Worm (Caenorhabditis elegans) whole organism, late embryonic: Measurements from ENCODE around the gene srx-82.

ENCODE experiments used
- C38D4.7 ChIP-seq: fragments of 200-800 bp; sonication (Bioruptor generic); optimal IDR thresholded peaks from 2 replicates; lab custom pipeline; 2018; ENCODE audit warnings: mild to moderate bottlenecking, missing genetic modification characterization, moderate library complexity, missing compliant biosample characterization
- ahr-1 ChIP-seq: sonication (generic microtip); optimal IDR thresholded peaks from 2 replicates; lab custom pipeline; 2016; ENCODE audit warnings: missing genetic modification characterization, missing compliant biosample characterization
- ama-1 ChIP-seq: fragments of 150-350 bp; optimal IDR thresholded peaks from 2 replicates; lab custom pipeline; 2014
- ceh-30 ChIP-seq: fragments of 150-350 bp; optimal IDR thresholded peaks from 2 replicates; lab custom pipeline; 2014; ENCODE audit warnings: missing biosample characterization, missing genetic modification characterization
- ets-4 ChIP-seq: sonication (generic microtip); optimal IDR thresholded peaks from 2 replicates; lab custom pipeline; 2016; ENCODE audit warnings: missing genetic modification characterization, missing compliant biosample characterization
- fkh-10 ChIP-seq: fragments of 150-350 bp; optimal IDR thresholded peaks from 2 replicates; lab custom pipeline; 2014; ENCODE audit warnings: missing biosample characterization, missing genetic modification reagents, missing genetic modification characterization
- hlh-13 ChIP-seq: fragments of 200-800 bp; sonication (Bioruptor generic); optimal IDR thresholded peaks from 2 replicates; lab custom pipeline; 2018; ENCODE audit warnings: mild to moderate bottlenecking, missing genetic modification characterization, missing compliant biosample characterization
- lim-6 ChIP-seq: sonication (generic microtip); optimal IDR thresholded peaks from 2 replicates; lab custom pipeline; 2016; ENCODE audit warnings: missing genetic modification characterization, missing compliant biosample characterization
- mec-3 ChIP-seq: sonication (generic microtip); optimal IDR thresholded peaks from 2 replicates; lab custom pipeline; 2016; ENCODE audit warnings: borderline replicate concordance, missing genetic modification characterization, missing compliant biosample characterization
- nfya-1 ChIP-seq: sonication (generic microtip); optimal IDR thresholded peaks from 2 replicates; lab custom pipeline; 2017; ENCODE audit warnings: missing genetic modification characterization, mild to moderate bottlenecking, missing compliant biosample characterization, antibody characterized with exemption, moderate library complexity
- nhr-11 ChIP-seq: fragments of 150-350 bp; optimal IDR thresholded peaks from 2 replicates; lab custom pipeline; 2014; ENCODE audit warnings: missing biosample characterization, missing genetic modification characterization
- pha-2 ChIP-seq: sonication (generic microtip); optimal IDR thresholded peaks from 2 replicates; lab custom pipeline; 2017; ENCODE audit warnings: mild to moderate bottlenecking, missing genetic modification characterization, missing compliant biosample characterization
- pqm-1 ChIP-seq: sonication (generic microtip); optimal IDR thresholded peaks from 2 replicates; lab custom pipeline; 2016; ENCODE audit warnings: missing genetic modification characterization, missing compliant biosample characterization
- unc-55 ChIP-seq: sonication (generic microtip); optimal IDR thresholded peaks from 2 replicates; lab custom pipeline; 2017; ENCODE audit warnings: missing biosample characterization, missing genetic modification reagents, missing genetic modification characterization

DNA sequence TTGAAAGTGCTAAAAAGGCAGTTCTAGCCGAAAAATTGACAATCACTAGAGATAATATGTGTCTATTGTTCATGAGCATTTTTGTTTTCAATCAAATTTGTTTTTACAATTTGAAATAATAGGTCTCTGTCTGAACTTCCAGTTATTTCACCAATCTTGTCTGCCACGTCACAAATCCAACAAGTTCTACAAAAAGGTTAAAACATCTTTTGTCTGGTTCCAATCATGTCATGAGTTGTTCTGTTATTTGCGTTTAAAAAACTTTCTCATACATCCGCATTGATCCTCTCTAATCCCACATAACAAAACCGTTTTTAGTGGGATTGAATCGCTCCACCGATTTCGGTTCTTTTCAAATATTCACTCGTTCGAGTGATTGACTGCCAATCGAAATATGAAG is 11.3 kb downstream of the srx-82 start, which contains the start of gene F35B12.9:
- TF ChIP-seq nhr-11: no peak
- TF ChIP-seq fkh-10 (GFP tag; lab: Kevin White, UChicago): no peak
- no peak for TF ChIP-seq ahr-1
- TF ChIP-seq mec-3 (tag; lab: Kevin White, UChicago): no peak
- no peak for TF ChIP-seq C38D4.7
- TF ChIP-seq ama-1 (lab: Kevin White, UChicago): no peak
- no peak for TF ChIP-seq hlh-13 (GFP tag; lab: Kevin White, UChicago)
- no peak for TF ChIP-seq ets-4
- no peak for TF ChIP-seq pqm-1
- no peak for TF ChIP-seq lim-6 (tag; lab: Kevin White, UChicago)
- no peak for TF ChIP-seq pha-2 (tag; lab: Kevin White, UChicago)
- TF ChIP-seq unc-55: no peak
- TF ChIP-seq nfya-1 (tag; lab: Kevin White, UChicago): no peak
- no peak for TF ChIP-seq ceh-30 (tag; lab: Kevin White, UChicago)
